Worm (Caenorhabditis elegans): ENCODE results near the gene F56C3.3.
"Not testable (repeated sequence)": the region's sequence is repeated elsewhere in the genome, so short reads cannot be mapped to it uniquely, and the experiment has no call there.

The F56C3.3 gene

DNA sequence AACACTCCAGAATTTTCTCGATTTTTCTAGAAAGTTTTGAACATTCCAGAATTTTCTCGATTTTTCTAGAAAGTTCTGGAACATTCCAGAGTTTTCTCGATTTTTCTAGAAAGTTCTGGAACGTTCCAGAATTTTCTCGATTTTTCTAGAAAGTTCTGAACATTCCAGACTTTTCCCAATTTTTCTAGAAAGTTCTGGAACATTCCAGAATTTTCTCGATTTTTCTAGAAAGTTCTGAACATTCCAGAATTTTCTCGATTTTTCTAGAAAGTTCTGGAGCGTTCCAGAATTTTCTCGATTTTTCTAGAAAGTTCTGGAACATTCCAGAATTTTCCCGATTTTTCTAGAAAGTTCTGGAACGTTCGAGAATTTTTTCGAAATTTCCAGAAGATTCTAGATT, 16.9 kb upstream of the F56C3.3 start:
- TF ChIP-seq attf-6 (GFP tag; IDR thresholded peaks at IDR 0.05): peak; percentile 99
- TF ChIP-seq C17E4.6 (GFP tag; IDR thresholded peaks at IDR 0.05): peak; percentile 92
- peak; percentile 100 for TF ChIP-seq hsf-1 (GFP tag; IDR thresholded peaks at IDR 0.05)
- peak; percentile 99 for TF ChIP-seq Y95B8A.8 (GFP tag; IDR thresholded peaks at IDR 0.05)
- peak; percentile 95 for TF ChIP-seq nfya-2 (GFP tag; IDR thresholded peaks at IDR 0.05)
- peak; percentile 94; the same call in 1 of the 2 replicates for TF ChIP-seq nhr-120 (GFP tag; IDR thresholded peaks at IDR 0.05)
- TF ChIP-seq madf-6 (GFP tag; IDR thresholded peaks at IDR 0.05): peak; percentile 91
- peak; percentile 85 for TF ChIP-seq ceh-91 (GFP tag; IDR thresholded peaks at IDR 0.05)
- peak; percentile 95; the same call in 1 of the 2 replicates for TF ChIP-seq F37B4.10 (GFP tag; IDR thresholded peaks at IDR 0.05)
- TF ChIP-seq Y79H2A.3 (GFP tag; conservative IDR thresholded peaks at IDR 0.05): peak; percentile 99
- peak; percentile 95 for TF ChIP-seq F39B2.1 (GFP tag; IDR thresholded peaks at IDR 0.05)
- TF ChIP-seq ztf-25 (GFP tag; IDR thresholded peaks at IDR 0.05): peak; percentile 97
- TF ChIP-seq hmg-20 (GFP tag; IDR thresholded peaks at IDR 0.05): peak; percentile 31; the same call in 1 of the 2 replicates
- peak; percentile 99 for TF ChIP-seq D2030.7 (GFP tag; IDR thresholded peaks at IDR 0.05)
- TF ChIP-seq attf-3 (GFP tag; conservative IDR thresholded peaks at IDR 0.05): peak; percentile 63
- TF ChIP-seq Y53G8AR.9 (GFP tag; conservative IDR thresholded peaks at IDR 0.05): peak; percentile 95
- TF ChIP-seq K11D2.4 (GFP tag; IDR thresholded peaks at IDR 0.05): peak; percentile 75
- peak; percentile 96 for TF ChIP-seq nfyb-1 (GFP tag; IDR thresholded peaks at IDR 0.05)
- TF ChIP-seq pbrm-1 (GFP tag; IDR thresholded peaks at IDR 0.05): peak; percentile 96
- TF ChIP-seq madf-3 (GFP tag; IDR thresholded peaks at IDR 0.05): peak; percentile 97
- peak; percentile 97 for TF ChIP-seq egl-18 (GFP tag; IDR thresholded peaks at IDR 0.05)
- peak; percentile 97 for TF ChIP-seq ztf-6 (GFP tag; IDR thresholded peaks at IDR 0.05)
- peak; percentile 98 for TF ChIP-seq ceh-58 (GFP tag; IDR thresholded peaks at IDR 0.05)
- peak; percentile 100 for TF ChIP-seq dox-1 (GFP tag; IDR thresholded peaks at IDR 0.05)
- TF ChIP-seq bed-1 (GFP tag; IDR thresholded peaks at IDR 0.05): peak; percentile 99
- TF ChIP-seq B0019.2 (GFP tag; conservative IDR thresholded peaks at IDR 0.05): peak; percentile 98
- TF ChIP-seq rcor-1 (GFP tag; IDR thresholded peaks at IDR 0.05): peak; percentile 99
- TF ChIP-seq cebp-2 (GFP tag; IDR thresholded peaks at IDR 0.05): peak; percentile 93
- peak; percentile 91 for TF ChIP-seq aptf-2 (GFP tag; conservative IDR thresholded peaks at IDR 0.05)
- TF ChIP-seq Y53F4B.3 (GFP tag; IDR thresholded peaks at IDR 0.05): peak; percentile 98
- peak; percentile 91 for TF ChIP-seq cebp-1 (GFP tag; IDR thresholded peaks at IDR 0.05)
- not testable (repeated sequence) for TF ChIP-seq cebp-1 (tag; optimal IDR thresholded peaks at IDR 0.05)
- TF ChIP-seq mcd-1 (GFP tag; IDR thresholded peaks at IDR 0.05): peak; percentile 61
- peak; percentile 82; the same call in 1 of the 2 replicates for TF ChIP-seq ztf-28 (GFP tag; IDR thresholded peaks at IDR 0.05)
- TF ChIP-seq egl-44 (GFP tag; IDR thresholded peaks at IDR 0.05): peak; percentile 98
- TF ChIP-seq lin-26 (GFP tag; IDR thresholded peaks at IDR 0.05): peak; percentile 84
- TF ChIP-seq Y56A3A.18 (GFP tag; IDR thresholded peaks at IDR 0.05): peak; percentile 99
- peak; percentile 98 for TF ChIP-seq ekl-4 (GFP tag; IDR thresholded peaks at IDR 0.05)
- TF ChIP-seq madf-8 (GFP tag; conservative IDR thresholded peaks at IDR 0.05): peak; percentile 70
- peak; percentile 96 for TF ChIP-seq egrh-3 (GFP tag; IDR thresholded peaks at IDR 0.05)
- TF ChIP-seq aptf-3 (GFP tag; IDR thresholded peaks at IDR 0.05): peak; percentile 100
- peak; percentile 100 for TF ChIP-seq let-526 (GFP tag; IDR thresholded peaks at IDR 0.05)
- peak; percentile 89 for TF ChIP-seq ceh-100 (GFP tag; IDR thresholded peaks at IDR 0.05)
- peak; percentile 97 for TF ChIP-seq ceh-40 (GFP tag; IDR thresholded peaks at IDR 0.05)
- TF ChIP-seq F33H1.4 (GFP tag; IDR thresholded peaks at IDR 0.05): peak; percentile 72
- peak; percentile 94 for TF ChIP-seq Y67H2A.10 (GFP tag; conservative IDR thresholded peaks at IDR 0.05)
- peak; percentile 93 for TF ChIP-seq lag-1 (GFP tag; IDR thresholded peaks at IDR 0.05)
